Fruit fly (Drosophila melanogaster) whole organism: ENCODE results near the gene shps.
A peak's percentile ranks its signal among the peaks of the same experiment; 100 is the strongest.

Experiments
- CG8478 ChIP-seq: fragments of >200 bp; optimal IDR thresholded peaks from 2 replicates; lab custom pipeline; 2018; ENCODE audit warnings: inconsistent platforms
- Dll ChIP-seq: fragments of >200 bp; optimal IDR thresholded peaks from 2 replicates; lab custom pipeline; 2017
- EcR ChIP-seq, 2 experiments: fragments of >200 bp; optimal IDR thresholded peaks; 2 replicates each; lab custom pipeline; 2017; ENCODE audit warnings: missing biosample characterization in 2 of 2, missing genetic modification characterization in 2 of 2, missing genetic modification reagents in 2 of 2
- pan ChIP-seq: fragments of >200 bp; optimal IDR thresholded peaks from 2 replicates; lab custom pipeline; 2017
- psq ChIP-seq: fragments of >200 bp; optimal IDR thresholded peaks from 2 replicates; lab custom pipeline; 2017
- usp ChIP-seq: fragments of >200 bp; optimal IDR thresholded peaks from 2 replicates; lab custom pipeline; 2017; ENCODE audit warnings: missing biosample characterization, missing genetic modification characterization, mixed read lengths

Gene shps

DNA sequence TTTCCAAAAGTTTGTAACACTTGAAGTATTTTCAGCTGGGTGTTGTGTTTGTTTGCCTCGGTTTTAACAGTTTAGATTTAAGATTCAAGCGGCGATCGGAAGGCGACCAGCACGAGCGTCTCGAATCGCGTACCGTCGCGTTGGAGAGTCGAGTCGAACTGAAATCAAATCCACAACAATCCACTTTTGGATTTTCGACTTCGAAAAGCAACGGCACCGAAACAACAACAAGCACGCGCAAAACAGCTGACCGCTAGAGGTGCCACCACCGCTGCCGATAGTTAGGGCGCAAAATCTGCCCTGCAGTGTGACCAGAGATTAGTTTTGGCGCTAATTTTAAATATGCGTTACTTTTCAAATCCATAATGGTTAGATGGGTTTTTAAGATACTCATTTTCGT is 8.3 kb upstream of the shps start, which contains the start of gene jar:
Gene jar (minus strand): TSS at position 163 of the 400 bp plus-strand sequence.
- no peak for TF ChIP-seq EcR (GFP tag; optimal IDR thresholded peaks at IDR 0.05; lab: Kevin White, UChicago)
- TF ChIP-seq usp: no peak
- no peak for TF ChIP-seq psq (lab: Kevin White, UChicago)
- TF ChIP-seq Dll (lab: Kevin White, UChicago): no peak
- no peak for TF ChIP-seq CG8478 (lab: Kevin White, UChicago)
- no peak for TF ChIP-seq pan (lab: Kevin White, UChicago)

dm6 chr3R:24272232-24272631 is 7.1 kb upstream of the shps start:
- TF ChIP-seq pan (lab: Kevin White, UChicago) (no peak), CG8478 (lab: Kevin White, UChicago) (no peak), EcR (GFP tag; optimal IDR thresholded peaks at IDR 0.05; lab: Kevin White, UChicago) (no peak), usp (no peak), psq (lab: Kevin White, UChicago) (no peak), Dll (lab: Kevin White, UChicago) (no peak)

DNA sequence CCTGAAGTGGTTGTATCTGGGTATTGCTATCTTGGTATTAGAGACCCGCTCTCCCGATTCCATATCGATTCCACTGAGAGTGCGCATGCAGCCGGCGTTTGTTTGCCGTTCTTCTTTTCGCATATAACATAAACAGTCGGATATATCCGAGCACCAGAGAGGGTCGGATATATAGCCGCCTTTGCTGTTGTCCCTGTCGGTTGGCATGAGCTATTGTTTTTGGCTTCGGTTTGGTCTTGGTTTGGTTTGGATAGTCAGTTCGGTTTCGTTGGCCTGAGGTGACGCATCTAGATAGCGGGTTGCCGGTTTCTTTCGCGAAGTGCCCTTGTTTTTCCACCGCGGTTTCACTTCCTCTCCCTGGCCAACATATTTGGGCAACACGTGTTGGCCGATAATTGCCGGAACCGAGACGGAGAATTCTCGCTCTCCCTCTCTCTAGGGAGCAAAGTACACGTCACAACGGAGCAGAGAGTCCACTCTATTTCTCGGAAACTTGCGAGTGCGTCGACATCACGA is 6.5 kb upstream of the shps start, which contains the start of gene Orct2:
Gene Orct2 (plus strand): TSS at position 255 of the 516 bp plus-strand sequence.
- TF ChIP-seq usp (no peak), Dll (lab: Kevin White, UChicago) (peak; percentile 34), pan (lab: Kevin White, UChicago) (no peak)

- TF ChIP-seq psq (lab: Kevin White, UChicago) (no peak), usp (no peak), CG8478 (lab: Kevin White, UChicago) (no peak), Dll (lab: Kevin White, UChicago) (no peak), EcR (GFP tag; optimal IDR thresholded peaks at IDR 0.05; lab: Kevin White, UChicago) (no peak), pan (lab: Kevin White, UChicago) (no peak)
Measured at dm6 chr3R:24274212-24274611, 5.2 kb upstream of the shps start.

dm6 chr3R:24275463-24275862 is 3.9 kb upstream of the shps start:
- TF ChIP-seq EcR (GFP tag; optimal IDR thresholded peaks at IDR 0.05; lab: Kevin White, UChicago): no peak
- TF ChIP-seq usp: no peak
- TF ChIP-seq Dll (lab: Kevin White, UChicago): no peak
- no peak for TF ChIP-seq CG8478 (lab: Kevin White, UChicago)
- TF ChIP-seq psq (lab: Kevin White, UChicago): no peak
- TF ChIP-seq pan (lab: Kevin White, UChicago): no peak

dm6 chr3R:24276104-24277008 is 3.0 kb upstream of the shps start, which contains the start of gene Orct:
Gene Orct (plus strand): TSS chr3R:24276260.
- peak in 1 of 2 experiments; percentile 19 for TF ChIP-seq EcR (GFP tag; optimal IDR thresholded peaks at IDR 0.05; lab: Kevin White, UChicago)
- no peak for TF ChIP-seq psq (lab: Kevin White, UChicago)

DNA sequence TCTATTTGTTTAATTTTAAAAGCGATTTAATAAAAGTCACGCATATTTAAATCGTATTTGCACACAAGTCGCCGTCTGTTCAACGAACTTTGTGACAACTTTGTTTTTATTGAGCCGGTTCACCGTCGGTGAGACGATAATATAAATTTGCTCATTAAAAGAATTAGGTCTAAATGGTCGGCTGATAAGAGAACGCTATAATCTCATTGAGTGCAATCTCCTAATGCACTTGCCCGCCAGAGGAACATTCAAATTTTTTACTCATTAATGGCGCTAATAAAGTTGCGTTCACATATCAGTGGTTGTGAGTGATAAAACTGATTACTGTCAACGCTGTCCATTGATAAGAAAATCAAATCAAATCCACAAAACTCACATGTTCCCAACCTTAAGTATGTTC is 634 bp upstream of the shps start:
- TF ChIP-seq Dll (lab: Kevin White, UChicago): no peak
- no peak for TF ChIP-seq pan (lab: Kevin White, UChicago)
- TF ChIP-seq EcR (GFP tag; optimal IDR thresholded peaks at IDR 0.05; lab: Kevin White, UChicago): no peak
- no peak for TF ChIP-seq usp
- TF ChIP-seq psq (lab: Kevin White, UChicago): no peak
- TF ChIP-seq CG8478 (lab: Kevin White, UChicago): no peak

DNA sequence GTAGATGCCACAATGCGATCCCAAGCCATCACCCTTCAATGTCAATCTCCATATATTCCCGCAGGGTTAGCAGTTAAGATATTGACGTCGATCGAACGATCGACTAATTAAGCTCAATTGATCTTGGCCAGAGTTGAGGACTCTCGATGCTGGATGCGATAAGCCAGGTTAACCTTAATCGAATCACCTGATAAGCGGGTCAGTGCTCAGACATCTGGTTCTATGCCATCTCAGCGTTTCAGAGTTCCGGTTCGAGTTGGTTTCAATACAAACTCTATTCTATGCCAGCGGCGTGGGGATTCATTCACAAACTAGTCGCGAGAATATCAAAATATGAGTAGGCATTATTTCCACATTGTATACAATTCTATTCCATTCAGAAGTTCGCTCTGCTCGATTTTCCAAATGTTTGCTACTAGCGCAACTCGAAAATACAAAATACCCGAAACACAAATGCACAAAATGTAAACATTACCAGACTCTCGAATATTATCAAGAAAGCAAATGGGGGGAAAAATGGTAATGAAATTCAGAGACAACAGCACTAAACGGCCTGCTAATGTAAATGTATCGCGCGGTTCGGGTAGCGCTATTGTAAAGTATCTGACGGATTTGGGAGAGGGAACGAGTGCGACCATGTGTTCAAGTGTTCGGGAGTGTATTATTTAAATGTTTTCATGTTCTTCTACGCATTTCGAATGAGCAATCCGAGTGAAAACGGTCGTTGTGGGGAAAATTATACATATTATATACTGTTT is 3.4 kb downstream of the shps start:
- TF ChIP-seq psq (lab: Kevin White, UChicago) (no peak), pan (lab: Kevin White, UChicago) (no peak), usp (no peak), Dll (lab: Kevin White, UChicago) (no peak), EcR (GFP tag; optimal IDR thresholded peaks at IDR 0.05; lab: Kevin White, UChicago) (no peak), CG8478 (lab: Kevin White, UChicago) (no peak)

DNA sequence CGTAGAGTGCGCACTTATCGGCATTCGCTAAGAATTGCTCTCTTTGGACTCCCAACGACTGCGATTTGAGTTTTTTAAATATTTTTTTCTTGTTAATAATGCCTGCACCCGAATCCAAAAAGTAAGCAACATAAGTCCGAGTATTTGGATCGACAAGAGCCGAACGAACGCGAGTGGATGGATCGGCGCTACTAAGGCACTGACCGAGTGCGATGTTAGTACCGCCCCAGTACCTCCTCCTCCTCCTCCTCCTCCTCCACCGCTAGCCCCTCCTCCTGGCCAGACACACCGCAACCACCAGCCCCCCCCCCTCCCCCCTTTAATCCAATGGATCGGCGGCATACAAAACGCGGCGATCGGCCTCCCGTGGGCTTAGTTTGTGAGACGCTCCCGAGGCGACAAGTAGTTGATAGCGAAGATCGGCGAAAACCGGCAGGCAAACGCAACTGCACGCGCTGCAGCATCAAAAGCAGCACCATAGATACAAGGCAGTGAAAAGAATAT is 4.3 kb downstream of the shps start, which contains the start of gene CG6356:
Gene CG6356 (plus strand): TSS at position 374 of the 504 bp plus-strand sequence.
- TF ChIP-seq psq (lab: Kevin White, UChicago) (no peak), EcR (GFP tag; optimal IDR thresholded peaks at IDR 0.05; lab: Kevin White, UChicago) (peak in 1 of 2 experiments; percentile 48)

DNA sequence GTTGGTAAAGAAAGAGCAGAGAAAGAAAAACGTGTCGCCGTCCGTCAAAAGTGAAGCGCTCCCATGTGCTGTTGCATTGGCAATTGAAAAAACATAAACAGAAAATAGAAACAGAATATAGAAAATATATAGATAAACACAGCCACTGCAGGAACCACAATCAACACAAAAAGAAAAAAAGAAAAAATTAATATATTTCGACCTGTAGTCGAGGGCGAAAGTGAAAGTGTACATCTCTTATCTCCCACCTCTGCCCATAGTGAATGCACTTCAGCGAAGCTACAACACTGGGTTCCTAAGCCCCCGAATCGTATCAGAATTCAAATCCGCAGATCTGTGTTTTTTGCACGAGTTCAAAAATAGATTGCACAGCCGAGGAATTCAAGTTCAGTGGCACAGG is 4.8 kb downstream of the shps start:
- TF ChIP-seq Dll (lab: Kevin White, UChicago): no peak
- no peak for TF ChIP-seq EcR (GFP tag; optimal IDR thresholded peaks at IDR 0.05; lab: Kevin White, UChicago)
- no peak for TF ChIP-seq pan (lab: Kevin White, UChicago)
- TF ChIP-seq usp: no peak
- no peak for TF ChIP-seq psq (lab: Kevin White, UChicago)
- no peak for TF ChIP-seq CG8478 (lab: Kevin White, UChicago)

- TF ChIP-seq EcR (GFP tag; optimal IDR thresholded peaks at IDR 0.05; lab: Kevin White, UChicago) (no peak), usp (no peak), CG8478 (lab: Kevin White, UChicago) (no peak), pan (lab: Kevin White, UChicago) (no peak), Dll (lab: Kevin White, UChicago) (no peak), psq (lab: Kevin White, UChicago) (no peak)
Measured at dm6 chr3R:24285423-24285822, 6.1 kb downstream of the shps start.
